Fruit fly (Drosophila melanogaster): ENCODE data around the gene CG13116.
A peak's percentile ranks its signal among the peaks of the same experiment; 100 is the strongest.

CG13116 gene

dm6 chr2L:9774980-9775628 lies 45.4 kb downstream of the CG13116 start, which contains the start of the genes ppk11 and ppk16 (continued):
- TF ChIP-seq CG13296 (GFP tag; optimal IDR thresholded peaks at IDR 0.05) (peak; percentile 46), zfh2 (GFP tag; optimal IDR thresholded peaks at IDR 0.05) (no peak), CG12744 (GFP tag; optimal IDR thresholded peaks at IDR 0.05) (no peak), CG4424 (GFP tag; optimal IDR thresholded peaks at IDR 0.05) (peak; percentile 39), schlank (tag; optimal IDR thresholded peaks at IDR 0.05) (no peak), salm (tag; optimal IDR thresholded peaks at IDR 0.05) (no peak), CG11696 (GFP tag; IDR thresholded peaks at IDR 0.05) (no peak), crc (GFP tag; optimal IDR thresholded peaks at IDR 0.05) (peak; percentile 12), fd96Cb (tag; optimal IDR thresholded peaks at IDR 0.05) (peak; percentile 15), dpn (GFP tag; optimal IDR thresholded peaks at IDR 0.05) (peak in 1 of 2 experiments; percentile 38), crol (GFP tag; IDR thresholded peaks at IDR 0.05) (no peak), zfh1 (GFP tag; IDR thresholded peaks at IDR 0.05) (0 out of 3 replicates have a peak, but pooled peaks have one; percentile 25), CG13287 (GFP tag; IDR thresholded peaks at IDR 0.05; ENCODE audit: partially characterized antibody) (no peak), dmrt11E (tag; optimal IDR thresholded peaks at IDR 0.05) (no peak), chif (GFP tag; optimal IDR thresholded peaks at IDR 0.05) (peak; percentile 3 to 19), Side (GFP tag; optimal IDR thresholded peaks at IDR 0.05) (peak; percentile 3), CG2875 (GFP tag; optimal IDR thresholded peaks at IDR 0.05) (peak; percentile 47), NC2β (GFP tag; optimal IDR thresholded peaks at IDR 0.05) (peak; percentile 13), org-1 (GFP tag; optimal IDR thresholded peaks at IDR 0.05) (peak; percentile 23), Vsx1 (GFP tag; optimal IDR thresholded peaks at IDR 0.05) (peak; percentile 69), sc (optimal IDR thresholded peaks at IDR 0.05) (no peak), sc (GFP tag; optimal IDR thresholded peaks at IDR 0.05) (peak; percentile 7), mirr (GFP tag; optimal IDR thresholded peaks at IDR 0.05) (no peak), CG3838 (GFP tag; optimal IDR thresholded peaks at IDR 0.05) (no peak), BtbVII (GFP tag; optimal IDR thresholded peaks at IDR 0.05) (peak; percentile 15), Hr39 (optimal IDR thresholded peaks at IDR 0.05) (no peak), CG1792 (GFP tag; optimal IDR thresholded peaks at IDR 0.05) (peak; percentile 37), CG2678 (tag; optimal IDR thresholded peaks at IDR 0.05) (peak; percentile 60), croc (GFP tag; conservative IDR thresholded peaks at IDR 0.05) (no peak), CG14860 (GFP tag; IDR thresholded peaks at IDR 0.05; ENCODE audit: partially characterized antibody) (no peak), CG9727 (GFP tag; optimal IDR thresholded peaks at IDR 0.05) (peak; percentile 49), CG31224 (GFP tag; IDR thresholded peaks at IDR 0.05) (0 out of 2 replicates have a peak, but pooled peaks have one; percentile 5), ara (GFP tag; IDR thresholded peaks at IDR 0.05) (0 out of 2 replicates have a peak, but pooled peaks have one; percentile 39), ci (GFP tag; IDR thresholded peaks at IDR 0.05) (0 out of 3 replicates have a peak, but pooled peaks have one; percentile 33), CG1647 (GFP tag; optimal IDR thresholded peaks at IDR 0.05) (no peak), Eip74EF (GFP tag; optimal IDR thresholded peaks at IDR 0.05) (peak in 1 of 2 experiments; percentile 42), CG15514 (GFP tag; optimal IDR thresholded peaks at IDR 0.05) (peak; percentile 38), odd (GFP tag; optimal IDR thresholded peaks at IDR 0.05) (no peak), ATbp (GFP tag; optimal IDR thresholded peaks at IDR 0.05) (peak; percentile 9), Adf1 (GFP tag; IDR thresholded peaks at IDR 0.05) (no peak), unpg (GFP tag; optimal IDR thresholded peaks at IDR 0.05) (peak; percentile 31), insv (GFP tag; optimal IDR thresholded peaks at IDR 0.05) (no peak), Hr3 (GFP tag; optimal IDR thresholded peaks at IDR 0.05) (no peak), CG12236 (GFP tag; optimal IDR thresholded peaks at IDR 0.05) (peak; percentile 56), pho (GFP tag; optimal IDR thresholded peaks at IDR 0.05) (peak; percentile 32), crp (GFP tag; optimal IDR thresholded peaks at IDR 0.05) (no peak), Dfd (GFP tag; optimal IDR thresholded peaks at IDR 0.05) (no peak), Hmr (GFP tag; optimal IDR thresholded peaks at IDR 0.05) (peak; percentile 65), CG10462 (GFP tag; optimal IDR thresholded peaks at IDR 0.05) (no peak), kni (GFP tag; optimal IDR thresholded peaks at IDR 0.05) (no peak)
